Worm (Caenorhabditis elegans) whole organism, young adult: Measurements from ENCODE around the gene H12D21.6.

ENCODE experiments used
- athp-1 ChIP-seq: sonication (generic microtip); optimal IDR thresholded peaks from 2 replicates; lab custom pipeline; 2017; ENCODE audit warnings: mild to moderate bottlenecking, missing genetic modification characterization, missing compliant biosample characterization
- ceh-100 ChIP-seq: fragments of 200-800 bp; sonication (Bioruptor generic); IDR thresholded peaks from 2 replicates; pipeline ENCODE4 v1.3.6; 2022; ENCODE audit warnings: missing genetic modification reagents, missing genetic modification characterization, missing compliant biosample characterization
- tbx-9 ChIP-seq: sonication (generic microtip); optimal IDR thresholded peaks from 2 replicates; lab custom pipeline; 2016; ENCODE audit warnings: borderline replicate concordance, missing genetic modification characterization, inconsistent platforms, missing compliant biosample characterization
- unc-130 ChIP-seq: sonication (generic microtip); optimal IDR thresholded peaks from 2 replicates; lab custom pipeline; 2016; ENCODE audit warnings: missing genetic modification reagents, missing genetic modification characterization, missing compliant biosample characterization
- ztf-22 ChIP-seq: fragments of 200-800 bp; sonication (Bioruptor generic); optimal IDR thresholded peaks from 2 replicates; lab custom pipeline; 2018; ENCODE audit warnings: mild to moderate bottlenecking, missing genetic modification characterization, moderate library complexity, missing compliant biosample characterization

DNA sequence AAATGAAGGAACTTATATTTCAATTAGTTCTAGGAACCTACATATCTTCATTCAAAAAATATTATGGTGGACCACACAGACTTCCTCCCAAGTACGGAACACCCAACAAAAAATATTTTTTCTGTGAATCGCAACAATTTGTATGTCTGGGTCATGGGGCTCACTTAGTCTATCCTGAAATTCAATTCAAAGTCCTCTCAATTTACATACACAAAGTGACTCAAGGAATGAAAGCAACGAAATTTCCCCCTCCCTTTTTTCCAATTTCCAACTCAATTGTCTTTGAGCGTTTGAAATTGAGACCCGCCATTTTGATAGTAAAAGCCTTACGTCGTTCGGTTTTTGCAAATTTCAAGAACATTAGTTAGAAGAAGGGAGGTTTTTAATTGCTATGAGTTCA, 38.3 kb downstream of the H12D21.6 start:
- TF ChIP-seq unc-130 (GFP tag; lab: Kevin White, UChicago) (no peak), athp-1 (tag; lab: Kevin White, UChicago) (no peak), ztf-22 (GFP tag; lab: Kevin White, UChicago) (no peak), tbx-9 (tag; lab: Kevin White, UChicago) (no peak), ceh-100 (GFP tag; lab: Robert Waterston, UW) (no peak)
